Worm (Caenorhabditis elegans) whole organism, early embryonic: ENCODE data around the gene Y116F11A.1.
"Not testable (repeated sequence)": the region's sequence is repeated elsewhere in the genome, so short reads cannot be mapped to it uniquely, and the experiment has no call there.

ENCODE experiments used
- B0310.2 ChIP-seq: sonication (generic microtip); optimal IDR thresholded peaks from 2 replicates; lab custom pipeline; 2016; ENCODE audit warnings: mild to moderate bottlenecking, missing genetic modification characterization, missing compliant biosample characterization
- F13C5.2 ChIP-seq: sonication (generic microtip); optimal IDR thresholded peaks from 2 replicates; lab custom pipeline; 2017; ENCODE audit warnings: mild to moderate bottlenecking, missing genetic modification characterization, inconsistent platforms, missing compliant biosample characterization
- aly-1 ChIP-seq: sonication (generic microtip); optimal IDR thresholded peaks from 2 replicates; lab custom pipeline; 2016; ENCODE audit warnings: missing genetic modification characterization, missing compliant biosample characterization
- ama-1 ChIP-seq: fragments of 150-350 bp; optimal IDR thresholded peaks from 2 replicates; lab custom pipeline; 2014
- ceh-13 ChIP-seq: fragments of 200-800 bp; sonication (Bioruptor generic); optimal IDR thresholded peaks from 2 replicates; lab custom pipeline; 2018; ENCODE audit warnings: mild to moderate bottlenecking, missing genetic modification characterization, missing compliant biosample characterization
- ceh-36 ChIP-seq: sonication (generic microtip); optimal IDR thresholded peaks from 2 replicates; lab custom pipeline; 2016; ENCODE audit warnings: missing genetic modification characterization, inconsistent platforms, missing compliant biosample characterization
- ets-7 ChIP-seq: sonication (generic microtip); optimal IDR thresholded peaks from 2 replicates; lab custom pipeline; 2016; ENCODE audit warnings: missing genotype, missing genetic modification characterization, missing compliant biosample characterization
- flt-1 ChIP-seq: fragments of 200-800 bp; sonication (Bioruptor generic); IDR thresholded peaks from 2 replicates; pipeline ENCODE4 v1.3.6; 2022; ENCODE audit warnings: missing genetic modification characterization, missing compliant biosample characterization
- hmbx-1 ChIP-seq: sonication (generic microtip); optimal IDR thresholded peaks from 2 replicates; lab custom pipeline; 2016; ENCODE audit warnings: mild to moderate bottlenecking, missing genetic modification characterization, missing compliant biosample characterization
- hmg-4 ChIP-seq: fragments of 200-800 bp; sonication (Bioruptor generic); optimal IDR thresholded peaks from 2 replicates; lab custom pipeline; 2018; ENCODE audit warnings: mild to moderate bottlenecking, missing genetic modification characterization, missing compliant biosample characterization
- hnd-1 ChIP-seq: sonication (generic microtip); optimal IDR thresholded peaks from 2 replicates; lab custom pipeline; 2016; ENCODE audit warnings: missing genetic modification characterization, missing compliant biosample characterization
- pes-1 ChIP-seq: fragments of 200-800 bp; sonication (Bioruptor generic); IDR thresholded peaks from 2 replicates; pipeline ENCODE4 v1.3.6; 2022; ENCODE audit warnings: missing genetic modification reagents, missing genetic modification characterization, missing compliant biosample characterization
- scrt-1 ChIP-seq: fragments of 200-800 bp; sonication (Bioruptor generic); IDR thresholded peaks from 2 replicates; pipeline ENCODE4 v1.3.6; 2022; ENCODE audit warnings: missing genetic modification characterization, missing compliant biosample characterization
- sea-1 ChIP-seq: fragments of 200-800 bp; sonication (Bioruptor generic); conservative IDR thresholded peaks from 2 replicates; pipeline ENCODE4 v1.3.6; 2022; ENCODE audit warnings: missing genetic modification characterization, missing compliant biosample characterization
- tbx-11 ChIP-seq: fragments of 200-800 bp; sonication (Bioruptor generic); IDR thresholded peaks from 2 replicates; pipeline ENCODE4 v1.3.6; 2022; ENCODE audit warnings: missing genetic modification characterization, missing compliant biosample characterization
- tbx-37 ChIP-seq: fragments of 200-800 bp; sonication (Bioruptor generic); conservative IDR thresholded peaks from 2 replicates; pipeline ENCODE4 v1.3.6; 2022; ENCODE audit warnings: missing genetic modification reagents, missing genetic modification characterization, missing compliant biosample characterization
- tra-4 ChIP-seq: sonication (generic microtip); optimal IDR thresholded peaks from 2 replicates; lab custom pipeline; 2017; ENCODE audit warnings: missing genetic modification characterization, missing compliant biosample characterization

Gene Y116F11A.1

ce11 chrV:19730280-19730679 lies at the start of gene Y116F11A.1:
TSS of gene Y116F11A.1 (plus strand) at chrV:19730580.
- no peak for TF ChIP-seq hmg-4 (GFP tag; lab: Kevin White, UChicago)
- no peak for TF ChIP-seq sea-1 (GFP tag; lab: Robert Waterston, UW)
- TF ChIP-seq ama-1 (lab: Kevin White, UChicago) = no peak
- TF ChIP-seq ceh-13 (GFP tag; lab: Kevin White, UChicago) = no peak

- no peak for TF ChIP-seq ceh-36 (tag; lab: Kevin White, UChicago)
These were observed 39.0 kb upstream of the Y116F11A.1 start for ce11 chrV:19691271-19691886.

ce11 chrV:19691954-19692353 lies 38.4 kb upstream of the Y116F11A.1 start:
- no peak for TF ChIP-seq tbx-37
- TF ChIP-seq hmbx-1 (tag; lab: Kevin White, UChicago) = no peak
- TF ChIP-seq pes-1 (GFP tag; lab: Robert Waterston, UW) = no peak
- TF ChIP-seq F13C5.2 (tag; lab: Kevin White, UChicago) = no peak
- no peak for TF ChIP-seq sea-1 (GFP tag; lab: Robert Waterston, UW)
- TF ChIP-seq ama-1 (lab: Kevin White, UChicago) = no peak
- no peak for TF ChIP-seq ceh-36 (tag; lab: Kevin White, UChicago)
- no peak for TF ChIP-seq aly-1 (tag; lab: Kevin White, UChicago)
- TF ChIP-seq ceh-13 (GFP tag; lab: Kevin White, UChicago) = no peak
- TF ChIP-seq hmg-4 (GFP tag; lab: Kevin White, UChicago) = no peak
- no peak for TF ChIP-seq tra-4
- TF ChIP-seq tbx-11 = no peak

ce11 chrV:19697348-19698172 lies 32.8 kb upstream of the Y116F11A.1 start, which contains the start of the genes Y43F8C.13 and ani-3:
TSS of gene Y43F8C.13 (minus strand) at chrV:19697398.
TSS of gene ani-3 (plus strand) at chrV:19697732.
- TF ChIP-seq ets-7 (tag; lab: Kevin White, UChicago) (no peak), tra-4 (no peak), F13C5.2 (tag; lab: Kevin White, UChicago) (no peak), hnd-1 (tag; lab: Kevin White, UChicago) (no peak)

ce11 chrV:19708849-19709248 lies 21.5 kb upstream of the Y116F11A.1 start, which contains the start of gene srv-3:
TSS of gene srv-3 (minus strand) at chrV:19708949.
- TF ChIP-seq flt-1 (GFP tag; lab: Robert Waterston, UW) (no peak), aly-1 (tag; lab: Kevin White, UChicago) (no peak), scrt-1 (GFP tag; lab: Robert Waterston, UW) (no peak), hnd-1 (tag; lab: Kevin White, UChicago) (no peak), ets-7 (tag; lab: Kevin White, UChicago) (no peak), tbx-37 (no peak), hmg-4 (GFP tag; lab: Kevin White, UChicago) (no peak), F13C5.2 (tag; lab: Kevin White, UChicago) (no peak), ama-1 (lab: Kevin White, UChicago) (no peak), sea-1 (GFP tag; lab: Robert Waterston, UW) (no peak), tra-4 (no peak)

- not testable (repeated sequence) for TF ChIP-seq aly-1, hmbx-1, F13C5.2 (tag; lab: Kevin White, UChicago)
These were observed 19.9 kb upstream of the Y116F11A.1 start, which contains the start of gene Y43F8C.15 for ce11 chrV:19710514-19710913. TSS of gene Y43F8C.15 (minus strand) at chrV:19710614.

- not testable (repeated sequence) for TF ChIP-seq scrt-1 (GFP tag; lab: Robert Waterston, UW); sea-1 (GFP tag; lab: Robert Waterston, UW); tbx-11
These were observed 18.7 kb upstream of the Y116F11A.1 start, which contains the start of gene Y43F8C.23 for ce11 chrV:19711646-19712045. TSS of gene Y43F8C.23 (minus strand) at chrV:19711746.

ce11 chrV:19715419-19715818 lies 15.0 kb upstream of the Y116F11A.1 start, which contains the start of gene Y43F8C.16:
TSS of gene Y43F8C.16 (minus strand) at chrV:19715519.
- no peak for TF ChIP-seq hmbx-1 (tag; lab: Kevin White, UChicago)
- no peak for TF ChIP-seq tbx-11
- no peak for TF ChIP-seq flt-1 (GFP tag; lab: Robert Waterston, UW)
- no peak for TF ChIP-seq ama-1 (lab: Kevin White, UChicago)
- no peak for TF ChIP-seq sea-1 (GFP tag; lab: Robert Waterston, UW)
- no peak for TF ChIP-seq tra-4
- TF ChIP-seq aly-1 (tag; lab: Kevin White, UChicago) = no peak
- TF ChIP-seq pes-1 (GFP tag; lab: Robert Waterston, UW) = no peak
- TF ChIP-seq hmg-4 (GFP tag; lab: Kevin White, UChicago) = no peak
- TF ChIP-seq hnd-1 (tag; lab: Kevin White, UChicago) = no peak
- no peak for TF ChIP-seq tbx-37
- no peak for TF ChIP-seq scrt-1 (GFP tag; lab: Robert Waterston, UW)
- no peak for TF ChIP-seq ceh-13 (GFP tag; lab: Kevin White, UChicago)
- no peak for TF ChIP-seq ets-7 (tag; lab: Kevin White, UChicago)
- no peak for TF ChIP-seq F13C5.2 (tag; lab: Kevin White, UChicago)
- TF ChIP-seq ceh-36 (tag; lab: Kevin White, UChicago) = no peak
- TF ChIP-seq B0310.2 = no peak
